Fruit fly (Drosophila melanogaster) whole organism, embryonic: ENCODE results near the gene CG44000.

Source experiments
- CG10147 ChIP-seq: fragments of 200-800 bp; sonication (Bioruptor generic); optimal IDR thresholded peaks from 2 replicates; lab custom pipeline; 2019; ENCODE audit warnings: missing biosample characterization, mild to moderate bottlenecking, missing genetic modification characterization, moderate library complexity
- CG10274 ChIP-seq: fragments of 200-800 bp; sonication (Bioruptor generic); optimal IDR thresholded peaks from 3 replicates; lab custom pipeline; 2017; ENCODE audit warnings: missing biosample characterization, mild to moderate bottlenecking, missing genetic modification characterization
- CG10543 ChIP-seq: fragments of 200-800 bp; sonication (Bioruptor generic); optimal IDR thresholded peaks from 3 replicates; lab custom pipeline; 2017; ENCODE audit warnings: missing biosample characterization, mild to moderate bottlenecking, missing genetic modification characterization, moderate library complexity
- CG11504 ChIP-seq: fragments of 200-800 bp; sonication (Bioruptor generic); optimal IDR thresholded peaks from 3 replicates; lab custom pipeline; 2019; ENCODE audit warnings: missing biosample characterization, mild to moderate bottlenecking, missing genetic modification characterization, moderate library complexity
- CG12155 ChIP-seq: fragments of 200-800 bp; sonication (Bioruptor generic); optimal IDR thresholded peaks from 3 replicates; lab custom pipeline; 2016; ENCODE audit warnings: missing biosample characterization, missing genetic modification characterization
- CG12299 ChIP-seq: fragments of 200-800 bp; sonication (Bioruptor generic); optimal IDR thresholded peaks from 2 replicates; lab custom pipeline; 2018; ENCODE audit warnings: missing biosample characterization, mild to moderate bottlenecking, missing genetic modification characterization
- CG12744 ChIP-seq: fragments of 200-800 bp; sonication (Bioruptor generic); optimal IDR thresholded peaks from 2 replicates; lab custom pipeline; 2016; ENCODE audit warnings: missing biosample characterization, missing genetic modification characterization
- CG15269 ChIP-seq: fragments of 200-800 bp; sonication (Bioruptor generic); optimal IDR thresholded peaks from 2 replicates; lab custom pipeline; 2018; ENCODE audit warnings: missing biosample characterization, mild to moderate bottlenecking, missing genetic modification characterization, moderate library complexity
- CG17568 ChIP-seq: fragments of 200-800 bp; sonication (Bioruptor generic); optimal IDR thresholded peaks from 2 replicates; lab custom pipeline; 2018; ENCODE audit warnings: missing biosample characterization, mild to moderate bottlenecking, missing genetic modification characterization, moderate library complexity
- CG1792 ChIP-seq: fragments of 200-800 bp; sonication (Bioruptor generic); optimal IDR thresholded peaks from 2 replicates; lab custom pipeline; 2016; ENCODE audit warnings: missing biosample characterization, missing genetic modification characterization
- CG31365 ChIP-seq: fragments of 200-800 bp; sonication (Bioruptor generic); optimal IDR thresholded peaks from 2 replicates; lab custom pipeline; 2018; ENCODE audit warnings: missing biosample characterization, mild to moderate bottlenecking, missing genetic modification characterization
- CG34224 ChIP-seq: fragments of 200-800 bp; sonication (Bioruptor generic); IDR thresholded peaks from 3 replicates; pipeline ENCODE4 v1.3.6; 2022; ENCODE audit warnings: missing biosample characterization, missing genetic modification characterization; ENCODE audit not compliant: partially characterized antibody
- CG3838 ChIP-seq: fragments of 200-800 bp; sonication (Bioruptor generic); optimal IDR thresholded peaks from 3 replicates; lab custom pipeline; 2016; ENCODE audit warnings: missing biosample characterization, missing genetic modification characterization
- CG7786 ChIP-seq: fragments of 200-800 bp; sonication (Bioruptor generic); optimal IDR thresholded peaks from 2 replicates; lab custom pipeline; 2016; ENCODE audit warnings: missing biosample characterization, missing genetic modification characterization
- CG7928 ChIP-seq: fragments of 200-800 bp; sonication (Bioruptor generic); optimal IDR thresholded peaks from 2 replicates; lab custom pipeline; 2017; ENCODE audit warnings: missing biosample characterization, mild to moderate bottlenecking, missing genetic modification characterization
- Dip3 ChIP-seq: fragments of 200-800 bp; sonication (Bioruptor generic); optimal IDR thresholded peaks from 3 replicates; lab custom pipeline; 2016; ENCODE audit warnings: missing biosample characterization, missing genetic modification characterization
- Dll ChIP-seq: fragments of 200-800 bp; sonication (Bioruptor generic); IDR thresholded peaks from 4 replicates; pipeline ENCODE4 v1.3.6; 2022; ENCODE audit warnings: missing biosample characterization, missing genetic modification characterization; ENCODE audit not compliant: partially characterized antibody
- Doc3 ChIP-seq: fragments of 200-800 bp; sonication (Bioruptor generic); IDR thresholded peaks from 3 replicates; pipeline ENCODE4 v1.3.6; 2022; ENCODE audit warnings: missing biosample characterization, missing genetic modification characterization; ENCODE audit not compliant: partially characterized antibody
- ERR ChIP-seq: fragments of 200-800 bp; sonication (Bioruptor generic); optimal IDR thresholded peaks from 2 replicates; lab custom pipeline; 2016; ENCODE audit warnings: missing biosample characterization, missing genetic modification characterization
- Ets97D ChIP-seq: fragments of 200-800 bp; sonication (Bioruptor generic); optimal IDR thresholded peaks from 3 replicates; lab custom pipeline; 2016; ENCODE audit warnings: missing biosample characterization, missing genetic modification characterization
- Hmr ChIP-seq: fragments of 200-800 bp; sonication (Bioruptor generic); optimal IDR thresholded peaks from 3 replicates; lab custom pipeline; 2017; ENCODE audit warnings: mild to moderate bottlenecking, missing biosample characterization, missing genetic modification reagents, missing genetic modification characterization
- Mad ChIP-seq: fragments of 200-800 bp; sonication (Bioruptor generic); optimal IDR thresholded peaks from 2 replicates; lab custom pipeline; 2016; ENCODE audit warnings: missing biosample characterization, missing genetic modification characterization
- Med ChIP-seq: fragments of 200-800 bp; sonication (Bioruptor generic); peaks from one replicate; lab custom pipeline; 2016; ENCODE audit warnings: missing biosample characterization, missing genetic modification characterization, mild to moderate bottlenecking, inconsistent platforms, moderate library complexity
- Meics ChIP-seq: fragments of 200-800 bp; sonication (Bioruptor generic); optimal IDR thresholded peaks from 2 replicates; lab custom pipeline; 2017; ENCODE audit warnings: missing biosample characterization, mild to moderate bottlenecking, missing genetic modification characterization
- Pdp1 ChIP-seq, 2 experiments: fragments of 200-800 bp; sonication (Bioruptor generic); optimal IDR thresholded peaks; 3 replicates each; lab custom pipeline; 2016; ENCODE audit warnings: missing biosample characterization in 2 of 2, missing genetic modification characterization in 2 of 2, mild to moderate bottlenecking in 1 of 2, moderate library complexity in 1 of 2
- ap ChIP-seq: fragments of 200-800 bp; sonication (Bioruptor generic); IDR thresholded peaks from 2 replicates; pipeline ENCODE4 v1.3.6; 2022; ENCODE audit warnings: missing biosample characterization, missing genetic modification characterization
- bcd ChIP-seq: fragments of 200-800 bp; sonication (Bioruptor generic); optimal IDR thresholded peaks from 2 replicates; lab custom pipeline; 2017; ENCODE audit warnings: missing biosample characterization, mild to moderate bottlenecking, missing genetic modification characterization
- caup ChIP-seq: fragments of 200-800 bp; sonication (Bioruptor generic); optimal IDR thresholded peaks from 3 replicates; lab custom pipeline; 2017; ENCODE audit warnings: missing biosample characterization, mild to moderate bottlenecking, missing genetic modification characterization, moderate library complexity; ENCODE audit not compliant: severe bottlenecking
- ci ChIP-seq: fragments of 200-800 bp; sonication (Bioruptor generic); IDR thresholded peaks from 3 replicates; pipeline ENCODE4 v1.3.6; 2022; ENCODE audit warnings: missing biosample characterization, missing genetic modification characterization
- dmrt99B ChIP-seq: fragments of 200-800 bp; sonication (Bioruptor generic); optimal IDR thresholded peaks from 2 replicates; lab custom pipeline; 2018; ENCODE audit warnings: missing biosample characterization, mild to moderate bottlenecking, missing genetic modification characterization, moderate library complexity
- dpn ChIP-seq, 2 experiments: fragments of 200-800 bp; sonication (Bioruptor generic); optimal IDR thresholded peaks; 3 replicates each; lab custom pipeline; 2016; ENCODE audit warnings: missing biosample characterization in 2 of 2, missing genetic modification characterization in 2 of 2
- dysf ChIP-seq: fragments of 200-800 bp; sonication (Bioruptor generic); IDR thresholded peaks from 3 replicates; pipeline ENCODE4 v1.3.6; 2022; ENCODE audit warnings: missing biosample characterization, missing genetic modification characterization
- fd102C ChIP-seq: fragments of 200-800 bp; sonication (Bioruptor generic); optimal IDR thresholded peaks from 2 replicates; lab custom pipeline; 2018; ENCODE audit warnings: missing biosample characterization, mild to moderate bottlenecking, missing genetic modification characterization, moderate library complexity
- gsb ChIP-seq: fragments of 200-800 bp; sonication (Bioruptor generic); IDR thresholded peaks from 2 replicates; pipeline ENCODE4 v1.3.6; 2022; ENCODE audit warnings: missing biosample characterization, missing genetic modification characterization
- kay ChIP-seq: fragments of 200-800 bp; sonication (Bioruptor generic); optimal IDR thresholded peaks from 2 replicates; lab custom pipeline; 2016; ENCODE audit warnings: missing biosample characterization, missing genetic modification characterization
- knrl ChIP-seq: fragments of 200-800 bp; sonication (Bioruptor generic); IDR thresholded peaks from 3 replicates; pipeline ENCODE4 v1.3.6; 2022; ENCODE audit warnings: missing biosample characterization, missing genetic modification characterization; ENCODE audit not compliant: partially characterized antibody
- nerfin-1 ChIP-seq: fragments of 200-800 bp; sonication (Bioruptor generic); optimal IDR thresholded peaks from 3 replicates; lab custom pipeline; 2019; ENCODE audit warnings: missing biosample characterization, mild to moderate bottlenecking, missing genetic modification characterization, moderate library complexity
- nerfin-2 ChIP-seq: fragments of 200-800 bp; sonication (Bioruptor generic); IDR thresholded peaks from 2 replicates; pipeline ENCODE4 v1.3.6; 2022; ENCODE audit warnings: missing biosample characterization, missing genetic modification characterization; ENCODE audit not compliant: partially characterized antibody
- nmo ChIP-seq: fragments of 200-800 bp; sonication (Bioruptor generic); optimal IDR thresholded peaks from 2 replicates; lab custom pipeline; 2018; ENCODE audit warnings: missing biosample characterization, mild to moderate bottlenecking, missing genetic modification characterization, moderate library complexity
- onecut ChIP-seq: fragments of 200-800 bp; sonication (Bioruptor generic); IDR thresholded peaks from 2 replicates; pipeline ENCODE4 v1.3.6; 2022; ENCODE audit warnings: missing biosample characterization, missing genetic modification characterization
- pan ChIP-seq, 4 experiments: fragments of >200 bp in 3 of 4; fragments of 200-800 bp in 1 of 4; sonication (Bioruptor generic) in 1 of 4; optimal IDR thresholded peaks in 3 of 4; IDR thresholded peaks in 1 of 4; 2 replicates each; pipeline versions ENCODE4 v1.3.6 to Lab custom; 2017 to 2022; ENCODE audit warnings: missing biosample characterization in 2 of 4, missing genetic modification characterization in 2 of 4, mixed read lengths in 1 of 4
- ro ChIP-seq: fragments of 200-800 bp; sonication (Bioruptor generic); IDR thresholded peaks from 2 replicates; pipeline ENCODE4 v1.3.6; 2022; ENCODE audit warnings: missing biosample characterization, missing genetic modification characterization
- ssp ChIP-seq: fragments of 200-800 bp; sonication (Bioruptor generic); IDR thresholded peaks from 2 replicates; pipeline ENCODE4 v1.3.6; 2022; ENCODE audit warnings: missing biosample characterization, missing genetic modification characterization
- stwl ChIP-seq: fragments of 200-800 bp; sonication (Bioruptor generic); optimal IDR thresholded peaks from 3 replicates; lab custom pipeline; 2018; ENCODE audit warnings: missing biosample characterization, mild to moderate bottlenecking, missing genetic modification characterization, moderate library complexity
- sug ChIP-seq: fragments of 200-800 bp; optimal IDR thresholded peaks from 2 replicates; lab custom pipeline; 2019; ENCODE audit warnings: missing biosample characterization, mild to moderate bottlenecking, missing genetic modification characterization, moderate library complexity
- trem ChIP-seq: fragments of 200-800 bp; optimal IDR thresholded peaks from 3 replicates; lab custom pipeline; 2019; ENCODE audit warnings: missing biosample characterization, mild to moderate bottlenecking, missing genetic modification characterization, moderate library complexity
- zen ChIP-seq: fragments of 200-800 bp; sonication (Bioruptor generic); optimal IDR thresholded peaks from 3 replicates; lab custom pipeline; 2018; ENCODE audit warnings: missing biosample characterization, mild to moderate bottlenecking, missing genetic modification characterization, moderate library complexity

Gene CG44000

dm6 chr2L:5009306-5010030 lies 33.6 kb upstream of the CG44000 start, which contains the start of gene Rtnl1 (continued):
- TF ChIP-seq CG1792 (GFP tag; lab: Kevin White, UChicago) (peak; percentile 10), fd102C (GFP tag; lab: Kevin White, UChicago) (no peak), trem (tag; lab: Kevin White, UChicago) (peak; percentile 81), CG34224 (peak; percentile 90), nerfin-1 (tag; lab: Kevin White, UChicago) (peak; percentile 16), dysf (GFP tag; lab: Robert Waterston, UW) (0 out of 3 replicates have a peak, but pooled peaks have one; percentile 12), nmo (peak; percentile 76), CG17568 (GFP tag; lab: Kevin White, UChicago) (no peak), Med (GFP tag; lab: Kevin White, UChicago) (peak; percentile 91), CG10543 (GFP tag; lab: Kevin White, UChicago) (peak; percentile 6), onecut (GFP tag; lab: Robert Waterston, UW) (0 out of 2 replicates have a peak, but pooled peaks have one; percentile 4), CG12744 (GFP tag; lab: Kevin White, UChicago) (peak; percentile 46), CG10274 (GFP tag; lab: Kevin White, UChicago) (no peak), stwl (tag; lab: Kevin White, UChicago) (peak; percentile 71), gsb (GFP tag; lab: Robert Waterston, UW) (no peak), CG11504 (tag; lab: Kevin White, UChicago) (peak; percentile 93), ap (GFP tag; lab: Robert Waterston, UW) (no peak), CG15269 (tag; lab: Kevin White, UChicago) (no peak), Ets97D (GFP tag; lab: Kevin White, UChicago) (peak; percentile 86), ssp (GFP tag; lab: Robert Waterston, UW) (no peak), CG31365 (peak; percentile 47), Pdp1 (GFP tag; optimal IDR thresholded peaks at IDR 0.05; lab: Kevin White, UChicago) (peak in 1 of 2 experiments; percentile 62), CG7928 (GFP tag; lab: Kevin White, UChicago) (peak; percentile 49), Mad (peak; percentile 35), ro (GFP tag; lab: Robert Waterston, UW) (no peak), ERR (peak; percentile 44), nerfin-2 (GFP tag; lab: Robert Waterston, UW) (peak; percentile 42; the same call in 1 of the 2 replicates), zen (peak; percentile 9), Doc3 (GFP tag; lab: Robert Waterston, UW) (peak; percentile 80), sug (tag; lab: Kevin White, UChicago) (peak; percentile 63), ci (peak; percentile 57; the same call in 2 of the 3 replicates), knrl (GFP tag; lab: Robert Waterston, UW) (peak; percentile 92), CG7786 (GFP tag; lab: Kevin White, UChicago) (peak; percentile 29), Dll (GFP tag; lab: Robert Waterston, UW) (peak; percentile 91), CG3838 (GFP tag; lab: Kevin White, UChicago) (no peak), CG10147 (GFP tag; lab: Kevin White, UChicago) (peak; percentile 27), Meics (GFP tag; lab: Kevin White, UChicago) (no peak), Hmr (peak; percentile 73), CG12155 (GFP tag; lab: Kevin White, UChicago) (peak; percentile 52), CG12299 (tag; lab: Kevin White, UChicago) (peak; percentile 19), dpn (GFP tag; optimal IDR thresholded peaks at IDR 0.05; lab: Kevin White, UChicago) (peak; percentile 42 to 52), bcd (no peak), Dip3 (peak; percentile 11), caup (peak; percentile 8), dmrt99B (tag; lab: Kevin White, UChicago) (no peak), kay (GFP tag; lab: Kevin White, UChicago) (no peak), pan (optimal IDR thresholded peaks at IDR 0.05; lab: Kevin White, UChicago) (no peak), pan (GFP tag; optimal IDR thresholded peaks at IDR 0.05 in 1 of 2, IDR thresholded peaks at IDR 0.05 in 1 of 2) (peak in 1 of 2 experiments; percentile 88)
